Worm (Caenorhabditis elegans) whole organism, L3 larva: ENCODE measurements around the gene gpa-10.

Source experiments
- ZK546.5 ChIP-seq: sonication (generic microtip); optimal IDR thresholded peaks from 2 replicates; lab custom pipeline; 2017; ENCODE audit warnings: missing biosample characterization, missing genetic modification characterization
- aly-2 ChIP-seq: fragments of 150-350 bp; optimal IDR thresholded peaks from 2 replicates; lab custom pipeline; 2014; ENCODE audit warnings: missing biosample characterization, missing genetic modification characterization
- ama-1 ChIP-seq: fragments of 150-350 bp; optimal IDR thresholded peaks from 2 replicates; lab custom pipeline; 2018
- ceh-16 ChIP-seq: sonication (generic microtip); optimal IDR thresholded peaks from 2 replicates; lab custom pipeline; 2017; ENCODE audit warnings: missing biosample characterization, missing genetic modification characterization
- ceh-28 ChIP-seq: fragments of 150-350 bp; optimal IDR thresholded peaks from 2 replicates; lab custom pipeline; 2014; ENCODE audit warnings: missing biosample characterization, missing genetic modification reagents, missing genetic modification characterization
- ceh-82 ChIP-seq: fragments of 150-350 bp; optimal IDR thresholded peaks from 2 replicates; lab custom pipeline; 2014; ENCODE audit warnings: missing biosample characterization, missing genetic modification characterization
- egl-27 ChIP-seq: sonication (generic microtip); optimal IDR thresholded peaks from 4 replicates; lab custom pipeline; 2017; ENCODE audit warnings: missing biosample characterization, missing genetic modification reagents, missing genetic modification characterization
- egl-5 ChIP-seq: fragments of 150-350 bp; optimal IDR thresholded peaks from 2 replicates; lab custom pipeline; 2017; ENCODE audit warnings: missing biosample characterization, missing genetic modification reagents, missing genetic modification characterization, inconsistent platforms
- elt-1 ChIP-seq: fragments of 150-350 bp; optimal IDR thresholded peaks from 2 replicates; lab custom pipeline; 2014; ENCODE audit warnings: missing biosample characterization, missing genetic modification characterization
- elt-2 ChIP-seq: sonication (generic microtip); optimal IDR thresholded peaks from 2 replicates; lab custom pipeline; 2016; ENCODE audit warnings: missing genetic modification reagents, mild to moderate bottlenecking, missing genetic modification characterization, missing compliant biosample characterization
- eor-1 ChIP-seq, 2 experiments: fragments of 150-350 bp; optimal IDR thresholded peaks; 2 replicates each; lab custom pipeline; 2014 to 2018; ENCODE audit warnings: missing biosample characterization in 2 of 2, missing genetic modification characterization in 2 of 2
- fkh-2 ChIP-seq: fragments of 150-350 bp; optimal IDR thresholded peaks from 2 replicates; lab custom pipeline; 2014; ENCODE audit warnings: missing biosample characterization, missing genetic modification reagents, missing genetic modification characterization
- hmg-11 ChIP-seq: sonication (generic microtip); optimal IDR thresholded peaks from 2 replicates; lab custom pipeline; 2016; ENCODE audit warnings: missing genetic modification characterization, missing compliant biosample characterization
- jun-1 ChIP-seq: fragments of 150-350 bp; optimal IDR thresholded peaks from 2 replicates; lab custom pipeline; 2014; ENCODE audit warnings: missing biosample characterization, missing genetic modification reagents, missing genetic modification characterization
- lin-15B ChIP-seq: fragments of 150-350 bp; optimal IDR thresholded peaks from 2 replicates; lab custom pipeline; 2014; ENCODE audit warnings: missing biosample characterization, missing genetic modification characterization
- lin-39 ChIP-seq: fragments of 150-350 bp; optimal IDR thresholded peaks from 2 replicates; lab custom pipeline; 2018; ENCODE audit warnings: missing biosample characterization, missing genetic modification reagents, missing genetic modification characterization
- lsy-12 ChIP-seq: sonication (generic microtip); optimal IDR thresholded peaks from 2 replicates; lab custom pipeline; 2016; ENCODE audit warnings: mild to moderate bottlenecking, missing genetic modification characterization, missing compliant biosample characterization
- mdl-1 ChIP-seq: fragments of 150-350 bp; optimal IDR thresholded peaks from 2 replicates; lab custom pipeline; 2014; ENCODE audit warnings: missing biosample characterization, missing genetic modification characterization
- mml-1 ChIP-seq: fragments of 150-350 bp; sonication (generic microtip); optimal IDR thresholded peaks from 3 replicates; lab custom pipeline; 2014; ENCODE audit warnings: missing biosample characterization, missing genetic modification characterization
- nfya-1 ChIP-seq: sonication (generic microtip); optimal IDR thresholded peaks from 2 replicates; lab custom pipeline; 2017; ENCODE audit warnings: missing genetic modification characterization, mild to moderate bottlenecking, missing compliant biosample characterization, antibody characterized with exemption, moderate library complexity; ENCODE audit not compliant: insufficient read depth
- nhr-237 ChIP-seq: fragments of 150-350 bp; optimal IDR thresholded peaks from 2 replicates; lab custom pipeline; 2014; ENCODE audit warnings: missing biosample characterization, missing genetic modification characterization
- nhr-43 ChIP-seq: sonication (generic microtip); optimal IDR thresholded peaks from 2 replicates; lab custom pipeline; 2016; ENCODE audit warnings: mild to moderate bottlenecking, missing genetic modification characterization, missing compliant biosample characterization; ENCODE audit not compliant: poor library complexity, severe bottlenecking
- nhr-67 ChIP-seq: fragments of 150-350 bp; optimal IDR thresholded peaks from 2 replicates; lab custom pipeline; 2014; ENCODE audit warnings: missing biosample characterization, missing genetic modification characterization
- nhr-76 ChIP-seq: fragments of 150-350 bp; sonication (generic microtip); optimal IDR thresholded peaks from 5 replicates; lab custom pipeline; 2014; ENCODE audit warnings: missing biosample characterization, missing genetic modification characterization
- nhr-77 ChIP-seq: fragments of 150-350 bp; optimal IDR thresholded peaks from 2 replicates; lab custom pipeline; 2014; ENCODE audit warnings: missing biosample characterization, missing genetic modification characterization
- pha-4 ChIP-seq: fragments of 150-350 bp; optimal IDR thresholded peaks from 2 replicates; lab custom pipeline; 2014; ENCODE audit warnings: missing biosample characterization, missing genetic modification reagents, missing genetic modification characterization
- pqm-1 ChIP-seq: fragments of 150-350 bp; optimal IDR thresholded peaks from 2 replicates; lab custom pipeline; 2017; ENCODE audit warnings: missing biosample characterization, missing genetic modification characterization, inconsistent platforms
- skn-1 ChIP-seq: fragments of 150-350 bp; optimal IDR thresholded peaks from 2 replicates; lab custom pipeline; 2014; ENCODE audit warnings: missing biosample characterization, missing genetic modification characterization
- tbx-2 ChIP-seq: sonication (generic microtip); optimal IDR thresholded peaks from 2 replicates; lab custom pipeline; 2016; ENCODE audit warnings: mild to moderate bottlenecking, missing genetic modification characterization, missing compliant biosample characterization
- unc-39 ChIP-seq: sonication (generic microtip); optimal IDR thresholded peaks from 4 replicates; lab custom pipeline; 2017; ENCODE audit warnings: missing biosample characterization, missing genetic modification characterization
- unc-62 ChIP-seq: fragments of 150-350 bp; sonication (generic microtip); optimal IDR thresholded peaks from 4 replicates; lab custom pipeline; 2014; ENCODE audit warnings: missing biosample characterization, missing genetic modification reagents, missing genetic modification characterization
- zag-1 ChIP-seq: fragments of 150-350 bp; optimal IDR thresholded peaks from 2 replicates; lab custom pipeline; 2014; ENCODE audit warnings: missing biosample characterization, missing genetic modification characterization

gpa-10 gene

DNA sequence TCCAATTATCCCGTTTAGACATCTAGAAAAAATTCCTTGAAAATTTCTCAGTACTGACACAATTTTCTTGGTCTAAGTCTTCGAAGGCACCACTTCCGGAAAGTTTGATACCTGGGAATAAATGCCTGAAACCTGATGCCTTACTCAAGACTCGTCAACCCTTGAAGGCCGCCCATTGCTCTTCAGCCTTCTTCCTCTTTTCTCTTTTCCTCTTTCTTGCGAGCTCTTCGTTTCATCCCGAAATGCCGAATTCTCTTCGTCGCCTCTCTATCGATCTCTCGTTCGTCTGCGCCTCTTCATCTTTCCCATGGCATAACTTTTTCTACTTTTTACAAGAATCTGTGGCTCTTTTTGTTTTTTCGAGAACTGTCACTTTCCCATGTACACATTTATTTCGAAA lies 39.1 kb upstream of the gpa-10 start:
- TF ChIP-seq nhr-77 (tag; lab: Kevin White, UChicago) (no peak), nfya-1 (peak; percentile 48), lsy-12 (tag; lab: Kevin White, UChicago) (no peak), mml-1 (no peak)
- TF ChIP-seq, all 47 proteins: peak for 1

DNA sequence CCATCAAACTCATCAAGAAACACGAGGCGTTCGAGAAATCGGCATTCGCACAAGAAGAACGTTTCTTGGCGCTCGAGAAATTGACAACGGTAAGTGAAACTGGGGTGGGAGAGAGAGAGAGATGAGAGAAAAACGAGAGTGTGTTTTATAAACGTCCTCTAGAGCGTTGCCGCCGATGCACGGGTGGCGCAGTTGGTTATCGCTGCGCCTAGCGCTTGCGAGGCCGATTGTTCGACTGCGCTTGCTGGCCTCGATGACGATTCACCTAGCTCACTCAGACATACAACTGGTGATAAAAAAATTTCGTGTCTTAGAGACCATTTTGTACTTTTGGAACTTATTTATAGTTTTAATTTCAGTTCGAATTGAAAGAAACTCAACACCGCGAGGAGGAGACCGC lies 34.2 kb upstream of the gpa-10 start:
- TF ChIP-seq tbx-2 (tag; lab: Kevin White, UChicago) (peak; percentile 33), ceh-16 (tag; lab: Kevin White, UChicago) (no peak), hmg-11 (tag; lab: Kevin White, UChicago) (peak; percentile 76), elt-2 (tag; lab: Kevin White, UChicago) (peak; percentile 54), pqm-1 (peak; percentile 17), ceh-82 (tag; lab: Kevin White, UChicago) (peak; percentile 14), nhr-67 (tag; lab: Kevin White, UChicago) (no peak), nhr-43 (peak; percentile 77), mml-1 (no peak), pha-4 (tag; lab: Kevin White, UChicago) (peak; percentile 47), lsy-12 (tag; lab: Kevin White, UChicago) (peak; percentile 73), lin-39 (tag; lab: Kevin White, UChicago) (peak; percentile 45), ama-1 (lab: Kevin White, UChicago) (peak; percentile 10), jun-1 (tag; lab: Kevin White, UChicago) (peak; percentile 49), lin-15B (tag; lab: Kevin White, UChicago) (peak; percentile 10), aly-2 (peak; percentile 86), zag-1 (tag; lab: Kevin White, UChicago) (no peak)

DNA sequence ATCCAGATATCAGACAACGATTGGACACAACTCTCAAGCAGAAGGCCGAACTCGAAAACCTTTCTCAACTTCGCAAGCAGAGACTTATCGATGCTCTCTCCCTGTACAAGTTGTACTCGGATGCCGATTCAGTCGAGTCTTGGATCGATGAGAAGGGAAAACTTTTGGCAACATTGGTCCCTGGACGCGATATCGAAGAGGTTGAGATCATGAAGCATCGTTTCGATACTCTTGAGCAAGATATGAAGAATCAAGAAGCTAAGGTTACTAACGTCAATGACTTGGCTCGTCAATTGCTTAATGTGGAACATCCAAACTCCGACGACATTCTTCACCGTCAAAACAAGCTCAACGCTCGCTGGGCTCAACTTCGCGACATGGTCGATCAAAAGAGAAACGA lies 30.5 kb upstream of the gpa-10 start:
- no peak for TF ChIP-seq unc-62 (GFP tag; lab: Kevin White, UChicago)
- no peak for TF ChIP-seq nhr-237 (tag; lab: Kevin White, UChicago)
- no peak for TF ChIP-seq nhr-76
- no peak for TF ChIP-seq lsy-12 (tag; lab: Kevin White, UChicago)

DNA sequence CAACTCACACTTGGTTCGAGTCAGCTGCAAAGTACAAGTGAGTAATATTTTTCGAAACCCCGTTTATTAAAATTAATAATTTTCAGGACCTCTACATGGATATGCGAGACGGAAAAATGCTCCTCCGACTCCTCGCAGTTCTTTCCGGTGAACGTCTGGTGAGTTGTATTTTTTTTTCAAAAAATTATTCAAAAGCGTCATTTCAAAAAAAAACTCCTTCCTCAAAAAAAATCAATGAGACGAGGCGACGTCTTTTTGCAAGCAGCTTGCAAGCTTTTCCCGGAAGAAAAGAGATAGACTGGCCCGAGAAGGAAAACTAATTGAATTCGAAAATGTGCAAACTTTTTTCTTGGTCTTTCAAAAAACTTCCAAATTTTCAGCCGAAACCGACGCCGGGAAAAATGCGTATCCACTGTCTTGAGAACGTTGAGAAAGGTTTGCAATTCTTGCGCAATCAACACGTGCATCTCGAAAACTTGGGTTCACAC lies 27.9 kb upstream of the gpa-10 start:
- no peak for TF ChIP-seq lin-39 (tag; lab: Kevin White, UChicago)
- TF ChIP-seq ZK546.5 = no peak
- TF ChIP-seq egl-27 = no peak
- TF ChIP-seq fkh-2 (tag; lab: Kevin White, UChicago) = no peak
- no peak for TF ChIP-seq skn-1 (tag; lab: Kevin White, UChicago)
- TF ChIP-seq ceh-82 (tag; lab: Kevin White, UChicago) = no peak
- no peak for TF ChIP-seq jun-1 (tag; lab: Kevin White, UChicago)
- no peak for TF ChIP-seq ceh-28 (tag; lab: Kevin White, UChicago)
- TF ChIP-seq egl-5 = no peak

DNA sequence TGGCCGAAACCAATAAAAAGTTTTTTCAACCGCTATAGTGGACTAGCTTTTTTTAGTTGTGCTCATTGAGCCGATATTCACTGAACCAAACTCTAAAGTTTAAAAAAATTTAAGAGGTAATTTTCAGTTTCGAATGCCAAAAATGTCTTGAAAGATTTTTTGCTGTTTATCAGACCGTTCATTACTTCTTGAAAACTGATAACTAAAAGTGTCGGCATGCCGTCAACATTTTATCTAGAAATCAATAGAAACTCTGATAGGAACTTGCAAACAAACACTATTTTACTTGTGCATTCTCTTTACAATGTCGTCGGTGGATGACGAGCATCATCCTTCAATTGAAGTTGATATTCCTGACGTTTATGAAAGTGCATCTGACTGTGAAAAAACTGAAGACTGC lies 27.1 kb upstream of the gpa-10 start:
- TF ChIP-seq elt-2 (tag; lab: Kevin White, UChicago) (peak; percentile 68), eor-1 (tag; optimal IDR thresholded peaks at IDR 0.05; lab: Kevin White, UChicago) (no peak)

DNA sequence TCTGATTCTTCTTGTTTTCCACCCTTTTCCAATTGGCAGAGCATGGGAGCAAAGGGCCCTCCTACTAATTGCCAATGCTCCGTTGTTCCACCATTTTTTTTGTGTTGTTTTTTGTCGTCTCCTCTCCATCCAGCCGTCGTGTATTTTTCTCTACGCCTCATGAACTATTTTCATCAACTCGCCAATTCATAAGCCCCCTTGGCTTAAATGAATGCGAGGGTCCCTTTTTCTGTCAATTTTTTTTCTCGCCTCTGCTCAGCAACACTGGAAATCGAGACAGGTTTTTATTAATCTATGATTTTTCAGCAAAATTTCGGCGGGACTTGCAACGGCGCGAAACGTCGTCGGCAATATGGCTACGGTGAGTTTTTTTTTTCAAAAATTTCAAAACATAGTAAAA lies 26.4 kb upstream of the gpa-10 start, which contains the start of gene unc-70:
TSS of gene unc-70 (plus strand) at position 301 of the 400 bp plus-strand sequence.
- TF ChIP-seq mdl-1 (tag; lab: Kevin White, UChicago) = no peak
- no peak for TF ChIP-seq egl-27
- TF ChIP-seq egl-5 = no peak
- TF ChIP-seq zag-1 (tag; lab: Kevin White, UChicago) = no peak
- TF ChIP-seq ceh-16 (tag; lab: Kevin White, UChicago) = no peak
- no peak for TF ChIP-seq unc-39 (tag; lab: Kevin White, UChicago)
- TF ChIP-seq elt-1 (tag; lab: Kevin White, UChicago) = no peak
- TF ChIP-seq nhr-237 (tag; lab: Kevin White, UChicago) = no peak
- TF ChIP-seq aly-2 = no peak
